Worm (Caenorhabditis elegans): Measurements from ENCODE around the gene mca-2.
"Not testable (repeated sequence)": the region's sequence is repeated elsewhere in the genome, so short reads cannot be mapped to it uniquely, and the experiment has no call there.

The mca-2 gene

ce11 chrIV:2083734-2084133 is at the start of gene mca-2:
mca-2 (plus strand) TSS chrIV:2084034.
- no peak for TF ChIP-seq unc-62 (GFP tag; optimal IDR thresholded peaks at IDR 0.05)

- no peak for TF ChIP-seq unc-62 (GFP tag; optimal IDR thresholded peaks at IDR 0.05)
Observed at ce11 chrIV:2036974-2037373, 46.9 kb upstream of the mca-2 start, which contains the start of the genes Y76B12C.9 and cng-2. Y76B12C.9 (minus strand) TSS chrIV:2037074. cng-2 (plus strand) TSS chrIV:2037191.

ce11 chrIV:2037497-2037896 is 46.3 kb upstream of the mca-2 start:
- TF ChIP-seq unc-62 (GFP tag; optimal IDR thresholded peaks at IDR 0.05), result no peak

- TF ChIP-seq unc-62 (GFP tag; optimal IDR thresholded peaks at IDR 0.05), result no peak
Observed at ce11 chrIV:2048839-2049238, 35.0 kb upstream of the mca-2 start.

ce11 chrIV:2051195-2051594 is 32.6 kb upstream of the mca-2 start, which contains the start of gene R05C11.4:
R05C11.4 (plus strand) TSS chrIV:2051495.
- not testable (repeated sequence) for TF ChIP-seq unc-62 (GFP tag; optimal IDR thresholded peaks at IDR 0.05)

ce11 chrIV:2052337-2052736 is 31.5 kb upstream of the mca-2 start:
- TF ChIP-seq unc-62 (GFP tag; optimal IDR thresholded peaks at IDR 0.05), result no peak

- TF ChIP-seq unc-62 (GFP tag; optimal IDR thresholded peaks at IDR 0.05), result no peak
Observed at ce11 chrIV:2053591-2053990, 30.2 kb upstream of the mca-2 start.

ce11 chrIV:2057462-2057861 is 26.4 kb upstream of the mca-2 start:
- TF ChIP-seq unc-62 (GFP tag; optimal IDR thresholded peaks at IDR 0.05), result no peak

ce11 chrIV:2059011-2059410 is 24.8 kb upstream of the mca-2 start, which contains the start of gene R05C11.2:
R05C11.2 (minus strand) TSS chrIV:2059111.
- no peak for TF ChIP-seq unc-62 (GFP tag; optimal IDR thresholded peaks at IDR 0.05)

ce11 chrIV:2065895-2066294 is 17.9 kb upstream of the mca-2 start, which contains the start of gene arrd-26:
arrd-26 (plus strand) TSS chrIV:2066195.
- no peak for TF ChIP-seq unc-62 (GFP tag; optimal IDR thresholded peaks at IDR 0.05)

ce11 chrIV:2077159-2077835 is 6.5 kb upstream of the mca-2 start:
- no peak for TF ChIP-seq unc-62 (GFP tag; optimal IDR thresholded peaks at IDR 0.05)

ce11 chrIV:2080340-2080739 is 3.5 kb upstream of the mca-2 start:
- TF ChIP-seq unc-62 (GFP tag; optimal IDR thresholded peaks at IDR 0.05), result no peak

ce11 chrIV:2083146-2083545 is 688 bp upstream of the mca-2 start:
- TF ChIP-seq unc-62 (GFP tag; optimal IDR thresholded peaks at IDR 0.05), result no peak

- no peak for TF ChIP-seq unc-62 (GFP tag; optimal IDR thresholded peaks at IDR 0.05)
Observed at ce11 chrIV:2099771-2100170, 15.9 kb downstream of the mca-2 start, which contains the start of gene C23H5.11. C23H5.11 (minus strand) TSS chrIV:2099871.

ce11 chrIV:2102793-2103192 is 19.0 kb downstream of the mca-2 start, which contains the start of gene C23H5.15:
C23H5.15 (minus strand) TSS chrIV:2102893.
- TF ChIP-seq unc-62 (GFP tag; optimal IDR thresholded peaks at IDR 0.05), result no peak

ce11 chrIV:2106708-2107107 is 22.9 kb downstream of the mca-2 start:
- no peak for TF ChIP-seq unc-62 (GFP tag; optimal IDR thresholded peaks at IDR 0.05)

- no peak for TF ChIP-seq unc-62 (GFP tag; optimal IDR thresholded peaks at IDR 0.05)
Observed at ce11 chrIV:2111300-2111874, 27.6 kb downstream of the mca-2 start, which contains the start of gene che-6. che-6 (minus strand) TSS chrIV:2111408.

Data from whole organism, dauer.